Fruit fly (Drosophila melanogaster) whole organism, embryonic: Measurements from ENCODE around the gene NfI.
"Not testable (repeated sequence)": the region's sequence is repeated elsewhere in the genome, so short reads cannot be mapped to it uniquely, and the experiment has no call there.

ENCODE experiments used
- Ada2b ChIP-seq: fragments of 200-800 bp; sonication (Bioruptor generic); IDR thresholded peaks from 2 replicates; pipeline ENCODE4 v1.3.6; 2022; ENCODE audit warnings: missing biosample characterization, missing genetic modification characterization
- Awh ChIP-seq: fragments of 200-800 bp; sonication (Bioruptor generic); IDR thresholded peaks from 2 replicates; pipeline ENCODE4, ENCODE4 v1.3.6; 2022; ENCODE audit warnings: missing biosample characterization, missing genetic modification characterization
- CG10267 ChIP-seq: fragments of 200-800 bp; sonication (Bioruptor generic); optimal IDR thresholded peaks from 2 replicates; lab custom pipeline; 2018; ENCODE audit warnings: missing biosample characterization, mild to moderate bottlenecking, missing genetic modification characterization, moderate library complexity
- CG11723 ChIP-seq: fragments of 200-800 bp; sonication (Bioruptor generic); optimal IDR thresholded peaks from 2 replicates; lab custom pipeline; 2017; ENCODE audit warnings: missing biosample characterization, mild to moderate bottlenecking, missing genetic modification characterization
- CG13296 ChIP-seq: fragments of 200-800 bp; sonication (Bioruptor generic); optimal IDR thresholded peaks from 3 replicates; lab custom pipeline; 2018; ENCODE audit warnings: missing biosample characterization, mild to moderate bottlenecking, missing genetic modification characterization
- CG13894 ChIP-seq: fragments of 200-800 bp; sonication (Bioruptor generic); optimal IDR thresholded peaks from 3 replicates; lab custom pipeline; 2018; ENCODE audit warnings: missing biosample characterization, mild to moderate bottlenecking, missing genetic modification characterization, moderate library complexity
- CG14667 ChIP-seq: fragments of 200-800 bp; sonication (Bioruptor generic); IDR thresholded peaks from 2 replicates; pipeline ENCODE4 v1.3.6; 2022; ENCODE audit warnings: missing biosample characterization, missing genetic modification characterization
- CG16779 ChIP-seq: fragments of 200-800 bp; sonication (Bioruptor generic); IDR thresholded peaks from 2 replicates; pipeline ENCODE4 v1.3.6; 2022; ENCODE audit warnings: missing biosample characterization, missing genetic modification characterization
- CG2199 ChIP-seq: fragments of 200-800 bp; sonication (Bioruptor generic); IDR thresholded peaks from 3 replicates; pipeline ENCODE4 v1.3.6; 2022; ENCODE audit warnings: missing biosample characterization, missing genetic modification characterization
- CG30020 ChIP-seq: fragments of 200-800 bp; optimal IDR thresholded peaks from 2 replicates; lab custom pipeline; 2019; ENCODE audit warnings: missing biosample characterization, mild to moderate bottlenecking, missing genetic modification characterization, moderate library complexity
- CG3407 ChIP-seq: fragments of 200-800 bp; sonication (Bioruptor generic); optimal IDR thresholded peaks from 2 replicates; lab custom pipeline; 2018; ENCODE audit warnings: missing biosample characterization, mild to moderate bottlenecking, missing genetic modification characterization
- CG6689 ChIP-seq: fragments of 200-800 bp; sonication (Bioruptor generic); IDR thresholded peaks from 2 replicates; pipeline ENCODE4 v1.3.6; 2022; ENCODE audit warnings: missing biosample characterization, missing genetic modification characterization
- CG8765 ChIP-seq: fragments of 200-800 bp; sonication (Bioruptor generic); IDR thresholded peaks from 2 replicates; pipeline ENCODE4 v1.3.6; 2022; ENCODE audit warnings: missing biosample characterization, missing genetic modification characterization
- CG9437 ChIP-seq: fragments of 200-800 bp; sonication (Bioruptor generic); optimal IDR thresholded peaks from 2 replicates; lab custom pipeline; 2018; ENCODE audit warnings: missing biosample characterization, mild to moderate bottlenecking, missing genetic modification characterization
- CTCF ChIP-seq: fragments of 200-800 bp; sonication (Bioruptor generic); optimal IDR thresholded peaks from 2 replicates; lab custom pipeline; 2017; ENCODE audit warnings: missing biosample characterization, mild to moderate bottlenecking, missing genetic modification characterization, moderate library complexity
- D19A ChIP-seq: fragments of 200-800 bp; optimal IDR thresholded peaks from 3 replicates; lab custom pipeline; 2019; ENCODE audit warnings: missing biosample characterization, mild to moderate bottlenecking, missing genetic modification characterization, moderate library complexity
- MESR4 ChIP-seq: fragments of 200-800 bp; sonication (Bioruptor generic); optimal IDR thresholded peaks from 2 replicates; lab custom pipeline; 2018; ENCODE audit warnings: missing biosample characterization, mild to moderate bottlenecking, missing genetic modification characterization, moderate library complexity
- Myb ChIP-seq: fragments of 200-800 bp; sonication (Bioruptor generic); optimal IDR thresholded peaks from 2 replicates; lab custom pipeline; 2016; ENCODE audit warnings: missing biosample characterization, missing genetic modification characterization
- Oli ChIP-seq: fragments of 200-800 bp; sonication (Bioruptor generic); optimal IDR thresholded peaks from 2 replicates; lab custom pipeline; 2018; ENCODE audit warnings: missing biosample characterization, mild to moderate bottlenecking, missing genetic modification characterization, moderate library complexity
- Ptx1 ChIP-seq: fragments of 200-800 bp; sonication (Bioruptor generic); IDR thresholded peaks from 2 replicates; pipeline ENCODE4 v1.3.6; 2022; ENCODE audit warnings: missing biosample characterization, missing genetic modification characterization
- TFAM ChIP-seq: fragments of 200-800 bp; sonication (Bioruptor generic); optimal IDR thresholded peaks from 2 replicates; lab custom pipeline; 2017; ENCODE audit warnings: missing biosample characterization, missing genetic modification characterization, inconsistent platforms
- Trl ChIP-seq, 3 experiments: fragments of >200 bp in 2 of 3; fragments of 200-800 bp in 1 of 3; sonication (Bioruptor generic) in 1 of 3; optimal IDR thresholded peaks; 2 replicates in 1 of 3; 3 replicates in 2 of 3; lab custom pipeline; 2016 to 2017; ENCODE audit warnings: missing biosample characterization in 1 of 3, missing genetic modification characterization in 1 of 3
- Xrp1 ChIP-seq: fragments of 200-800 bp; sonication (Bioruptor generic); IDR thresholded peaks from 2 replicates; pipeline ENCODE4 v1.3.6; 2022; ENCODE audit warnings: missing biosample characterization, missing genetic modification characterization
- cato ChIP-seq: fragments of 200-800 bp; sonication (Bioruptor generic); optimal IDR thresholded peaks from 2 replicates; lab custom pipeline; 2016; ENCODE audit warnings: missing biosample characterization, missing genetic modification characterization, borderline replicate concordance
- cg ChIP-seq: fragments of 200-800 bp; sonication (Bioruptor generic); optimal IDR thresholded peaks from 3 replicates; lab custom pipeline; 2019; ENCODE audit warnings: missing biosample characterization, mild to moderate bottlenecking, missing genetic modification characterization, moderate library complexity
- en ChIP-seq: fragments of 200-800 bp; sonication (Bioruptor generic); optimal IDR thresholded peaks from 2 replicates; lab custom pipeline; 2016; ENCODE audit warnings: missing biosample characterization, missing genetic modification characterization
- ewg ChIP-seq: fragments of 200-800 bp; sonication (Bioruptor generic); optimal IDR thresholded peaks from 3 replicates; lab custom pipeline; 2017; ENCODE audit warnings: mild to moderate bottlenecking, missing biosample characterization, missing genetic modification reagents, missing genetic modification characterization
- h ChIP-seq: fragments of >200 bp; optimal IDR thresholded peaks from 2 replicates; lab custom pipeline; 2017
- onecut ChIP-seq: fragments of 200-800 bp; sonication (Bioruptor generic); IDR thresholded peaks from 2 replicates; pipeline ENCODE4 v1.3.6; 2022; ENCODE audit warnings: missing biosample characterization, missing genetic modification characterization
- row ChIP-seq: fragments of 200-800 bp; sonication (Bioruptor generic); IDR thresholded peaks from 3 replicates; pipeline ENCODE4 v1.3.6; 2022; ENCODE audit warnings: missing biosample characterization, missing genetic modification characterization
- sens ChIP-seq: fragments of 200-800 bp; sonication (Bioruptor generic); peaks from one replicate; lab custom pipeline; 2016; ENCODE audit warnings: missing biosample characterization, missing genetic modification characterization
- ssp ChIP-seq: fragments of 200-800 bp; sonication (Bioruptor generic); IDR thresholded peaks from 2 replicates; pipeline ENCODE4 v1.3.6; 2022; ENCODE audit warnings: missing biosample characterization, missing genetic modification characterization
- unpg ChIP-seq: fragments of 200-800 bp; sonication (Bioruptor generic); optimal IDR thresholded peaks from 3 replicates; lab custom pipeline; 2018; ENCODE audit warnings: missing biosample characterization, mild to moderate bottlenecking, missing genetic modification characterization, moderate library complexity

The NfI gene

DNA sequence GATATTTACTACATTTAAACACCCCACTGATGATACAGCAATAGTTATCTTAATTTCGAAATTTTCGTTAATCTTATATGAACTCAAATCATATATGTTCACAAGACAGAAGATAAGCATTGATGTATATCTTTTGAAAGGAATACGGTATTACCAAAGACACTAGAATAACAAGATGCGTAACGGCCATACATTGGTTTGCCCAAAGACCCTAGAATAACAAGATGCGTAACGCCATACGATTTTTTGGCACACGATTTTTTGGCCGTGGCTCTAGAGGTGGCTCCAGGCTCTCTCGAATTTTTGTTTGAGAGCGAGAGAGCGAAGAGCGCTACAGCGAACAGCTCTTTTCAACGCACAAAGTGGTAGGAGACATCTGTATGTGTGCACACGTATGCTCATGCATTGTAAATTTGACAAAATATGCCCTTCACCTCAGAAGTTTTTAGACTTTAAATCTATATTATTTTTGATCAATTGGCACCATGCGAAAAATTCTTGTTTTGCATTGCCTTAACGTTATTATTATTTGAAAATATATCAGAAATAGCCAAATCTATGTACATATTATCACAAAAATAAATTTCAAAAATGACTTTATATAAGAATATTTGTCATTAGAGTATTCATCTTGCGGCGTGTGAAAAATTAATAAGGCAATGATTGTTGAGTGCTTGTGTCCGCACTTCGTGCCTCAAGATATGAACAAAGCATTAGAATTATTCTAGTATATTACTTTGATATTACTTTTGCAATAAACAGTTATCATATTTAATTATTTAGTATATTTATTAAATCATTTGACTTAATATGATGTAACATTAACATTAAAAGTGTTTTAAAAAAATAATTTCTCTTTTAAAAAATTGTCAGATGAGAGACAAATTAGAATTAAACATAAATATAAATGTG lies 30.5 kb upstream of the NfI start, which contains the start of gene Syt7:
TSS of gene Syt7 (minus strand) at position 51 of the 912 bp plus-strand sequence.
- TF ChIP-seq CG11723 (GFP tag; lab: Kevin White, UChicago), result peak; percentile 76
- peak; percentile 16; the same call in 1 of the 2 replicates for TF ChIP-seq onecut
- peak; percentile 14 for TF ChIP-seq CG30020
- peak; percentile 34; the same call in 1 of the 2 replicates for TF ChIP-seq Ada2b (GFP tag; lab: Robert Waterston, UW)
- TF ChIP-seq Trl (optimal IDR thresholded peaks at IDR 0.05; lab: Kevin White, UChicago), result peak; percentile 31 to 45
- TF ChIP-seq Trl (GFP tag; optimal IDR thresholded peaks at IDR 0.05; lab: Kevin White, UChicago), result not testable (repeated sequence)
- peak; percentile 93 for TF ChIP-seq D19A (tag; lab: Kevin White, UChicago)
- TF ChIP-seq CG2199 (GFP tag; lab: Robert Waterston, UW), result peak; percentile 40; the same call in 1 of the 3 replicates
- peak; percentile 91 for TF ChIP-seq row
- peak; percentile 26; the same call in 1 of the 2 replicates for TF ChIP-seq Xrp1
- TF ChIP-seq CG6689 (GFP tag; lab: Robert Waterston, UW), result peak; percentile 58; the same call in 1 of the 2 replicates
- peak; percentile 47; the same call in 1 of the 2 replicates for TF ChIP-seq ssp (GFP tag; lab: Robert Waterston, UW)
- TF ChIP-seq cg (GFP tag; lab: Kevin White, UChicago), result peak; percentile 33

DNA sequence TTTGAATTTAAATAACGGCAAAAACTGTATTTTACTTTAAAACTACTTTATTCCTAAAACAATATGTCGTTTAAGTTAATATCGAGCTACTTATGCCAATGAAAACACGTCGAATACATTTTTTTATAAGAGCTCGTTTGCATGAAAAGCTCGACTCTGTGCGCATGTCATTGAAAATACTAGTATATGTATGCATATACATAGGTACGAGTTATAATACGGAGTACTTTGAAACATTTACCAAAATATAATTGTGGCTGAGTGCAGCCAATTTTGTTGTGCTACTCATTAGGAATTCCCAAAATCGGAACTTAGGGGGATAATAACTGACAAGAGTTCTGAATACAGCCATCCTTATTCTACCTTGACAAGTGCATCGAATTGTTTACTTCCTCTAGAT lies 29.5 kb upstream of the NfI start:
- TF ChIP-seq CG16779 (no peak), MESR4 (GFP tag; lab: Kevin White, UChicago) (peak; percentile 0), Awh (no peak), CG2199 (GFP tag; lab: Robert Waterston, UW) (peak; percentile 92), cato (GFP tag; lab: Kevin White, UChicago) (no peak), CG8765 (GFP tag; lab: Robert Waterston, UW) (no peak), sens (GFP tag; lab: Kevin White, UChicago) (peak; percentile 34), ewg (peak; percentile 77), CG13894 (tag; lab: Kevin White, UChicago) (peak; percentile 33), TFAM (GFP tag; lab: Kevin White, UChicago) (no peak), CG13296 (GFP tag; lab: Kevin White, UChicago) (no peak)

DNA sequence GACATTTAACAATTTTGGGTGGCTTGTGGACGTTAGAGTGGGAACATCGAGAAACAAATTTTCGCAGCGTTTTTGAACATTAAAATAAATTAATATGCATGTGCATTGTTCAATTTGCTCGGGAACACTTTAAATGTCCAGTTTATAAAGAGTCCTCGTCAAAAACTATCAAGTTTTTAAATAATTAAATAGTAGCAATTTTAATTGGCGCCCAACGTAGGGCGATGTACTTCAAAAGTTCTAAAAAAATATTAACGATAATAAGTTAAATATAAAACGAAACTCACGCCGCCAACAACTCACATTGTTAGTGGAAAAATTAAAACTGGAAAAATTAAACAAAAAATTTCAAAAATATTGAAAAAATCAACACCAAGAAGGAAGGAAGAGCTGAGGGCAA lies 16.2 kb upstream of the NfI start:
- TF ChIP-seq Oli (tag; lab: Kevin White, UChicago) (no peak), CG10267 (tag; lab: Kevin White, UChicago) (no peak), CG3407 (GFP tag; lab: Kevin White, UChicago) (no peak), unpg (no peak), en (GFP tag; lab: Kevin White, UChicago) (no peak), h (lab: Kevin White, UChicago) (no peak)

DNA sequence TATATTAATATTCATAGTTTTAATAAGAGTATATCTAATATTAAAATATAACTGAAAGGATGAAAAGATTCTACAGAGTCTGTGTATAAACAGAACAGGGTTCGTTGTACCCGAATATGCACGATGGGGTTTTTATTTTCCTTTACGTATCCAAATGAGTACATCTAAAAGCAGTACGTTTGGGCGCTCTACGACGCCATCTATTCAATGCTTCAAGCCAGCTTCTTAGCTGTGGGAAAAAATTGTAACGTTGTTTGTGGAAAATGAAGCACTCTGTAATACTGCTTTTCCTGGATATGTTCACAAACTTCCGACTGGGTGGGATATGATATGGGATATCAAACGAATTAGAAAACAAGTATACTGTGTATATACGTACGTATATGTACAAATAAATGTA lies 1.5 kb downstream of the NfI start:
- TF ChIP-seq CG14667 (GFP tag; lab: Robert Waterston, UW) (no peak), CTCF (peak; percentile 73), CG13894 (tag; lab: Kevin White, UChicago) (peak; percentile 52), CG2199 (GFP tag; lab: Robert Waterston, UW) (peak; percentile 88; the same call in 2 of the 3 replicates), CG9437 (peak; percentile 45), sens (GFP tag; lab: Kevin White, UChicago) (peak; percentile 16), Ptx1 (GFP tag; lab: Robert Waterston, UW) (no peak), CG30020 (peak; percentile 8), Myb (GFP tag; lab: Kevin White, UChicago) (no peak)
